Worm (Caenorhabditis elegans): ENCODE measurements around the gene ugt-40.

Gene ugt-40

ce11 chrV:7141864-7142263 lies at the start of gene ugt-40:
Gene ugt-40 (minus strand): TSS chrV:7141964.
- no peak for TF ChIP-seq hmg-4 (GFP tag; optimal IDR thresholded peaks at IDR 0.05)
- no peak for TF ChIP-seq aly-1 (tag; optimal IDR thresholded peaks at IDR 0.05)
- no peak for TF ChIP-seq B0310.2 (tag; optimal IDR thresholded peaks at IDR 0.05)
- TF ChIP-seq tbx-11 (GFP tag; IDR thresholded peaks at IDR 0.05) = no peak
- TF ChIP-seq tra-4 (tag; optimal IDR thresholded peaks at IDR 0.05) = no peak
- TF ChIP-seq pes-1 (GFP tag; IDR thresholded peaks at IDR 0.05) = no peak
- TF ChIP-seq hnd-1 (tag; optimal IDR thresholded peaks at IDR 0.05) = no peak

ce11 chrV:7187295-7187694 lies 45.5 kb upstream of the ugt-40 start:
- TF ChIP-seq ets-7 (tag; optimal IDR thresholded peaks at IDR 0.05) (no peak), tbx-37 (GFP tag; conservative IDR thresholded peaks at IDR 0.05) (no peak), hnd-1 (tag; optimal IDR thresholded peaks at IDR 0.05) (no peak), aly-1 (tag; optimal IDR thresholded peaks at IDR 0.05) (no peak), B0310.2 (tag; optimal IDR thresholded peaks at IDR 0.05) (no peak), ceh-36 (tag; optimal IDR thresholded peaks at IDR 0.05) (no peak), hmbx-1 (tag; optimal IDR thresholded peaks at IDR 0.05) (no peak), hmg-4 (GFP tag; optimal IDR thresholded peaks at IDR 0.05) (no peak), sea-1 (GFP tag; conservative IDR thresholded peaks at IDR 0.05) (no peak), pes-1 (GFP tag; IDR thresholded peaks at IDR 0.05) (no peak), ama-1 (optimal IDR thresholded peaks at IDR 0.05) (no peak), scrt-1 (GFP tag; IDR thresholded peaks at IDR 0.05) (no peak), ceh-13 (GFP tag; optimal IDR thresholded peaks at IDR 0.05) (no peak), tbx-11 (GFP tag; IDR thresholded peaks at IDR 0.05) (no peak), tra-4 (tag; optimal IDR thresholded peaks at IDR 0.05) (no peak), F13C5.2 (tag; optimal IDR thresholded peaks at IDR 0.05) (no peak)

ce11 chrV:7186599-7186998 lies 44.8 kb upstream of the ugt-40 start:
- no peak for TF ChIP-seq F13C5.2 (tag; optimal IDR thresholded peaks at IDR 0.05)
- no peak for TF ChIP-seq ama-1 (optimal IDR thresholded peaks at IDR 0.05)
- no peak for TF ChIP-seq tbx-11 (GFP tag; IDR thresholded peaks at IDR 0.05)
- no peak for TF ChIP-seq hmbx-1 (tag; optimal IDR thresholded peaks at IDR 0.05)
- TF ChIP-seq B0310.2 (tag; optimal IDR thresholded peaks at IDR 0.05) = no peak
- no peak for TF ChIP-seq ceh-13 (GFP tag; optimal IDR thresholded peaks at IDR 0.05)
- TF ChIP-seq ets-7 (tag; optimal IDR thresholded peaks at IDR 0.05) = no peak
- TF ChIP-seq tbx-37 (GFP tag; conservative IDR thresholded peaks at IDR 0.05) = no peak
- no peak for TF ChIP-seq hnd-1 (tag; optimal IDR thresholded peaks at IDR 0.05)
- TF ChIP-seq aly-1 (tag; optimal IDR thresholded peaks at IDR 0.05) = no peak
- TF ChIP-seq scrt-1 (GFP tag; IDR thresholded peaks at IDR 0.05) = no peak
- no peak for TF ChIP-seq ceh-36 (tag; optimal IDR thresholded peaks at IDR 0.05)
- TF ChIP-seq hmg-4 (GFP tag; optimal IDR thresholded peaks at IDR 0.05) = no peak
- no peak for TF ChIP-seq pes-1 (GFP tag; IDR thresholded peaks at IDR 0.05)
- TF ChIP-seq sea-1 (GFP tag; conservative IDR thresholded peaks at IDR 0.05) = no peak
- TF ChIP-seq tra-4 (tag; optimal IDR thresholded peaks at IDR 0.05) = no peak
- no peak for TF ChIP-seq flt-1 (GFP tag; IDR thresholded peaks at IDR 0.05)

ce11 chrV:7184549-7184948 lies 42.8 kb upstream of the ugt-40 start, which contains the start of gene pitr-5:
Gene pitr-5 (plus strand): TSS chrV:7184849.
- no peak for TF ChIP-seq sea-1 (GFP tag; conservative IDR thresholded peaks at IDR 0.05)
- TF ChIP-seq tbx-37 (GFP tag; conservative IDR thresholded peaks at IDR 0.05) = no peak
- TF ChIP-seq B0310.2 (tag; optimal IDR thresholded peaks at IDR 0.05) = no peak
- no peak for TF ChIP-seq ceh-36 (tag; optimal IDR thresholded peaks at IDR 0.05)
- no peak for TF ChIP-seq flt-1 (GFP tag; IDR thresholded peaks at IDR 0.05)
- TF ChIP-seq ceh-13 (GFP tag; optimal IDR thresholded peaks at IDR 0.05) = no peak
- TF ChIP-seq hmbx-1 (tag; optimal IDR thresholded peaks at IDR 0.05) = no peak
- TF ChIP-seq tbx-11 (GFP tag; IDR thresholded peaks at IDR 0.05) = no peak
- no peak for TF ChIP-seq tra-4 (tag; optimal IDR thresholded peaks at IDR 0.05)
- no peak for TF ChIP-seq ets-7 (tag; optimal IDR thresholded peaks at IDR 0.05)
- no peak for TF ChIP-seq hnd-1 (tag; optimal IDR thresholded peaks at IDR 0.05)
- no peak for TF ChIP-seq F13C5.2 (tag; optimal IDR thresholded peaks at IDR 0.05)
- no peak for TF ChIP-seq ama-1 (optimal IDR thresholded peaks at IDR 0.05)
- TF ChIP-seq aly-1 (tag; optimal IDR thresholded peaks at IDR 0.05) = no peak
- TF ChIP-seq pes-1 (GFP tag; IDR thresholded peaks at IDR 0.05) = no peak
- TF ChIP-seq scrt-1 (GFP tag; IDR thresholded peaks at IDR 0.05) = no peak
- no peak for TF ChIP-seq hmg-4 (GFP tag; optimal IDR thresholded peaks at IDR 0.05)

ce11 chrV:7178843-7179242 lies 37.1 kb upstream of the ugt-40 start, which contains the start of gene cpsf-2:
Gene cpsf-2 (plus strand): TSS chrV:7179172.
- TF ChIP-seq aly-1 (tag; optimal IDR thresholded peaks at IDR 0.05) = no peak
- no peak for TF ChIP-seq ceh-36 (tag; optimal IDR thresholded peaks at IDR 0.05)
- no peak for TF ChIP-seq hnd-1 (tag; optimal IDR thresholded peaks at IDR 0.05)

- TF ChIP-seq pes-1 (GFP tag; IDR thresholded peaks at IDR 0.05) = no peak
- no peak for TF ChIP-seq hnd-1 (tag; optimal IDR thresholded peaks at IDR 0.05)
- no peak for TF ChIP-seq tbx-11 (GFP tag; IDR thresholded peaks at IDR 0.05)
- TF ChIP-seq sea-1 (GFP tag; conservative IDR thresholded peaks at IDR 0.05) = no peak
- no peak for TF ChIP-seq ets-7 (tag; optimal IDR thresholded peaks at IDR 0.05)
- no peak for TF ChIP-seq ama-1 (optimal IDR thresholded peaks at IDR 0.05)
- TF ChIP-seq F13C5.2 (tag; optimal IDR thresholded peaks at IDR 0.05) = no peak
- TF ChIP-seq ceh-13 (GFP tag; optimal IDR thresholded peaks at IDR 0.05) = no peak
- TF ChIP-seq hmg-4 (GFP tag; optimal IDR thresholded peaks at IDR 0.05) = no peak
- TF ChIP-seq flt-1 (GFP tag; IDR thresholded peaks at IDR 0.05) = no peak
- no peak for TF ChIP-seq scrt-1 (GFP tag; IDR thresholded peaks at IDR 0.05)
- TF ChIP-seq tbx-37 (GFP tag; conservative IDR thresholded peaks at IDR 0.05) = no peak
- TF ChIP-seq ceh-36 (tag; optimal IDR thresholded peaks at IDR 0.05) = no peak
- TF ChIP-seq B0310.2 (tag; optimal IDR thresholded peaks at IDR 0.05) = no peak
- TF ChIP-seq tra-4 (tag; optimal IDR thresholded peaks at IDR 0.05) = no peak
- no peak for TF ChIP-seq hmbx-1 (tag; optimal IDR thresholded peaks at IDR 0.05)
- no peak for TF ChIP-seq aly-1 (tag; optimal IDR thresholded peaks at IDR 0.05)
Observed at ce11 chrV:7175201-7175600, 33.4 kb upstream of the ugt-40 start, which contains the start of gene lgc-39. Gene lgc-39 (plus strand): TSS chrV:7175501.

- TF ChIP-seq ets-7 (tag; optimal IDR thresholded peaks at IDR 0.05) (no peak), aly-1 (tag; optimal IDR thresholded peaks at IDR 0.05) (no peak), hmg-4 (GFP tag; optimal IDR thresholded peaks at IDR 0.05) (no peak), ceh-36 (tag; optimal IDR thresholded peaks at IDR 0.05) (no peak), sea-1 (GFP tag; conservative IDR thresholded peaks at IDR 0.05) (no peak), hmbx-1 (tag; optimal IDR thresholded peaks at IDR 0.05) (no peak), ama-1 (optimal IDR thresholded peaks at IDR 0.05) (no peak), tbx-37 (GFP tag; conservative IDR thresholded peaks at IDR 0.05) (no peak), tbx-11 (GFP tag; IDR thresholded peaks at IDR 0.05) (no peak), B0310.2 (tag; optimal IDR thresholded peaks at IDR 0.05) (no peak), pes-1 (GFP tag; IDR thresholded peaks at IDR 0.05) (no peak), scrt-1 (GFP tag; IDR thresholded peaks at IDR 0.05) (no peak), ceh-13 (GFP tag; optimal IDR thresholded peaks at IDR 0.05) (no peak), F13C5.2 (tag; optimal IDR thresholded peaks at IDR 0.05) (no peak), hnd-1 (tag; optimal IDR thresholded peaks at IDR 0.05) (no peak), flt-1 (GFP tag; IDR thresholded peaks at IDR 0.05) (no peak), tra-4 (tag; optimal IDR thresholded peaks at IDR 0.05) (no peak)
Observed at ce11 chrV:7166709-7167108, 24.9 kb upstream of the ugt-40 start, which contains the start of gene ugt-36. Gene ugt-36 (plus strand): TSS chrV:7167009.

All from whole organism, early embryonic.